Comparison of ENCODE assay signal across 1 fruit fly cellular context in genomic region chr3L:11691203-11691797, dm6.
TF ChIP-seq lines count a peak whose summit lies in the region.

Gene Pldn (minus strand): TSS chr3L:11691399.
Gene CG14135 (plus strand): TSS chr3L:11691571.

TF ChIP-seq in whole organism, embryonic, 481 proteins besides CTCF, POLR2A, EP300 and RAD21 (continued from another document):
- TF ChIP-seq CG17802 (tag; optimal IDR thresholded peaks at IDR 0.05; lab: Kevin White, UChicago) (no peak), stwl (tag; optimal IDR thresholded peaks at IDR 0.05; lab: Kevin White, UChicago) (peak; percentile 63), CG11560 (tag; IDR thresholded peaks at IDR 0.05; lab: Robert Waterston, UW) (peak; percentile 98), nmo (GFP tag; optimal IDR thresholded peaks at IDR 0.05; lab: Kevin White, UChicago) (peak; percentile 33), CG14014 (GFP tag; IDR thresholded peaks at IDR 0.05; lab: Robert Waterston, UW) (no peak), CG2712 (tag; optimal IDR thresholded peaks at IDR 0.05; lab: Kevin White, UChicago) (peak; percentile 16), Hr78 (GFP tag; optimal IDR thresholded peaks at IDR 0.05; lab: Kevin White, UChicago) (no peak), Hr39 (optimal IDR thresholded peaks at IDR 0.05; lab: Kevin White, UChicago) (no peak), Vsx1 (GFP tag; optimal IDR thresholded peaks at IDR 0.05; lab: Kevin White, UChicago) (peak; percentile 8), Dref (GFP tag; IDR thresholded peaks at IDR 0.05; lab: Robert Waterston, UW) (peak; percentile 75), CG8089 (GFP tag; optimal IDR thresholded peaks at IDR 0.05; lab: Kevin White, UChicago) (no peak), Elba2 (GFP tag; optimal IDR thresholded peaks at IDR 0.05; lab: Kevin White, UChicago) (peak; percentile 72), CG34224 (GFP tag; IDR thresholded peaks at IDR 0.05; lab: Robert Waterston, UW; ENCODE audit: partially characterized antibody) (0 out of 3 replicates have a peak, but pooled peaks have one; percentile 36), gfzf (GFP tag; optimal IDR thresholded peaks at IDR 0.05; lab: Kevin White, UChicago) (peak; percentile 54), gsb-n (tag; optimal IDR thresholded peaks at IDR 0.05; lab: Kevin White, UChicago) (peak; percentile 14), wor (GFP tag; IDR thresholded peaks at IDR 0.05; lab: Robert Waterston, UW) (no peak), Sry-δ (GFP tag; optimal IDR thresholded peaks at IDR 0.05; lab: Kevin White, UChicago) (peak; percentile 45), CG17829 (tag; optimal IDR thresholded peaks at IDR 0.05; lab: Kevin White, UChicago) (peak; percentile 10), CG13123 (GFP tag; optimal IDR thresholded peaks at IDR 0.05; lab: Kevin White, UChicago) (no peak), Ets97D (GFP tag; optimal IDR thresholded peaks at IDR 0.05; lab: Kevin White, UChicago) (peak; percentile 44), disco-r (GFP tag; optimal IDR thresholded peaks at IDR 0.05; lab: Kevin White, UChicago) (no peak), CG4617 (GFP tag; optimal IDR thresholded peaks at IDR 0.05; lab: Kevin White, UChicago; ENCODE audit: borderline replicate concordance) (peak; percentile 33), Oli (tag; optimal IDR thresholded peaks at IDR 0.05; lab: Kevin White, UChicago) (no peak), CG34376 (GFP tag; optimal IDR thresholded peaks at IDR 0.05; lab: Kevin White, UChicago) (peak; percentile 39), BtbVII (GFP tag; optimal IDR thresholded peaks at IDR 0.05; lab: Kevin White, UChicago) (no peak), MESR4 (GFP tag; optimal IDR thresholded peaks at IDR 0.05; lab: Kevin White, UChicago) (peak; percentile 29), amos (GFP tag; IDR thresholded peaks at IDR 0.05; lab: Robert Waterston, UW; ENCODE audit: partially characterized antibody) (peak; percentile 16; the same call in 1 of the 2 replicates), Ada2b (GFP tag; IDR thresholded peaks at IDR 0.05; lab: Robert Waterston, UW) (no peak), row (GFP tag; IDR thresholded peaks at IDR 0.05; lab: Robert Waterston, UW) (no peak), CG14710 (tag; optimal IDR thresholded peaks at IDR 0.05; lab: Kevin White, UChicago) (peak; percentile 55), Hmx (GFP tag; optimal IDR thresholded peaks at IDR 0.05; lab: Kevin White, UChicago) (no peak), cad (GFP tag; optimal IDR thresholded peaks at IDR 0.05; lab: Kevin White, UChicago) (peak; percentile 20), zen (tag; optimal IDR thresholded peaks at IDR 0.05; lab: Kevin White, UChicago) (peak; percentile 37), repo (GFP tag; optimal IDR thresholded peaks at IDR 0.05; lab: Kevin White, UChicago) (no peak), Eip74EF (GFP tag; optimal IDR thresholded peaks at IDR 0.05; lab: Kevin White, UChicago) (no peak), sqz (GFP tag; optimal IDR thresholded peaks at IDR 0.05; lab: Kevin White, UChicago) (no peak), Scr (GFP tag; IDR thresholded peaks at IDR 0.05; lab: Robert Waterston, UW; ENCODE audit: partially characterized antibody) (peak; percentile 49), CG13424 (tag; optimal IDR thresholded peaks at IDR 0.05; lab: Kevin White, UChicago) (no peak), otp (GFP tag; IDR thresholded peaks at IDR 0.05; lab: Robert Waterston, UW) (no peak), trem (tag; optimal IDR thresholded peaks at IDR 0.05; lab: Kevin White, UChicago) (peak; percentile 53), CG2889 (GFP tag; IDR thresholded peaks at IDR 0.05; lab: Robert Waterston, UW) (no peak), Doc3 (GFP tag; IDR thresholded peaks at IDR 0.05; lab: Robert Waterston, UW; ENCODE audit: partially characterized antibody) (peak; percentile 47; the same call in 1 of the 3 replicates), Ssrp (tag; optimal IDR thresholded peaks at IDR 0.05; lab: Kevin White, UChicago) (no peak), E2f2 (GFP tag; IDR thresholded peaks at IDR 0.05; lab: Robert Waterston, UW) (no peak), CG2116 (GFP tag; optimal IDR thresholded peaks at IDR 0.05; lab: Kevin White, UChicago) (peak; percentile 69), CG6854 (GFP tag; optimal IDR thresholded peaks at IDR 0.05; lab: Kevin White, UChicago) (peak; percentile 65), sr (GFP tag; IDR thresholded peaks at IDR 0.05; lab: Robert Waterston, UW) (no peak), CG17359 (tag; optimal IDR thresholded peaks at IDR 0.05; lab: Kevin White, UChicago) (no peak), CG6791 (GFP tag; IDR thresholded peaks at IDR 0.05; lab: Robert Waterston, UW; ENCODE audit: partially characterized antibody) (peak; percentile 27; the same call in 1 of the 3 replicates), pros (GFP tag; optimal IDR thresholded peaks at IDR 0.05; lab: Kevin White, UChicago) (no peak), Pdp1 (GFP tag; optimal IDR thresholded peaks at IDR 0.05; lab: Kevin White, UChicago) (peak in 1 of 2 experiments; percentile 28), emc (GFP tag; optimal IDR thresholded peaks at IDR 0.05; lab: Kevin White, UChicago) (no peak), ato (GFP tag; IDR thresholded peaks at IDR 0.05; lab: Robert Waterston, UW; ENCODE audit: partially characterized antibody) (no peak), HmgZ (tag; optimal IDR thresholded peaks at IDR 0.05; lab: Kevin White, UChicago) (peak; percentile 49), YL-1 (GFP tag; optimal IDR thresholded peaks at IDR 0.05; lab: Kevin White, UChicago) (peak; percentile 50), crp (GFP tag; optimal IDR thresholded peaks at IDR 0.05; lab: Kevin White, UChicago) (peak; percentile 97 to 99), CG12659 (GFP tag; optimal IDR thresholded peaks at IDR 0.05; lab: Kevin White, UChicago) (peak; percentile 42), MBD-R2 (GFP tag; IDR thresholded peaks at IDR 0.05; lab: Robert Waterston, UW) (peak; percentile 85), CG18764 (GFP tag; optimal IDR thresholded peaks at IDR 0.05; lab: Kevin White, UChicago) (no peak), pita (GFP tag; optimal IDR thresholded peaks at IDR 0.05; lab: Kevin White, UChicago) (peak; percentile 75), CHES-1-like (GFP tag; optimal IDR thresholded peaks at IDR 0.05; lab: Kevin White, UChicago) (peak; percentile 9), Aef1 (GFP tag; IDR thresholded peaks at IDR 0.05; lab: Robert Waterston, UW) (no peak), scrt (GFP tag; optimal IDR thresholded peaks at IDR 0.05; lab: Kevin White, UChicago) (peak; percentile 68), CG15514 (GFP tag; optimal IDR thresholded peaks at IDR 0.05; lab: Kevin White, UChicago) (peak; percentile 66), Six4 (GFP tag; optimal IDR thresholded peaks at IDR 0.05; lab: Kevin White, UChicago) (no peak), CG13624 (GFP tag; optimal IDR thresholded peaks at IDR 0.05; lab: Kevin White, UChicago) (peak; percentile 89), exex (tag; optimal IDR thresholded peaks at IDR 0.05; lab: Kevin White, UChicago) (peak; percentile 21), shn (GFP tag; optimal IDR thresholded peaks at IDR 0.05; lab: Kevin White, UChicago) (no peak), sug (tag; optimal IDR thresholded peaks at IDR 0.05; lab: Kevin White, UChicago) (peak; percentile 32), sd (tag; optimal IDR thresholded peaks at IDR 0.05; lab: Kevin White, UChicago) (peak; percentile 33), Dll (GFP tag; IDR thresholded peaks at IDR 0.05; lab: Robert Waterston, UW; ENCODE audit: partially characterized antibody) (peak; percentile 61; the same call in 2 of the 4 replicates), hbn (GFP tag; IDR thresholded peaks at IDR 0.05; lab: Robert Waterston, UW; ENCODE audit: partially characterized antibody) (0 out of 2 replicates have a peak, but pooled peaks have one; percentile 27), CG13287 (GFP tag; IDR thresholded peaks at IDR 0.05; lab: Robert Waterston, UW; ENCODE audit: partially characterized antibody) (peak; percentile 61), sens (GFP tag; lab: Kevin White, UChicago) (peak; percentile 77), CG1603 (tag; optimal IDR thresholded peaks at IDR 0.05; lab: Kevin White, UChicago) (peak; percentile 49), Dp (GFP tag; optimal IDR thresholded peaks at IDR 0.05; lab: Kevin White, UChicago) (peak; percentile 26), CG12391 (tag; optimal IDR thresholded peaks at IDR 0.05; lab: Kevin White, UChicago) (peak; percentile 3), salm (tag; optimal IDR thresholded peaks at IDR 0.05; lab: Kevin White, UChicago) (no peak)
